Fruit fly (Drosophila melanogaster): ENCODE data around the gene CG31300.

The CG31300 gene

dm6 chr3R:25312583-25312982, 29.2 kb downstream of the CG31300 start:
- TF ChIP-seq dmrt99B (tag; optimal IDR thresholded peaks at IDR 0.05), result no peak
- TF ChIP-seq CG9932 (GFP tag; IDR thresholded peaks at IDR 0.05), result no peak
- no peak for TF ChIP-seq CG30403 (GFP tag; optimal IDR thresholded peaks at IDR 0.05)
- TF ChIP-seq CG14860 (GFP tag; IDR thresholded peaks at IDR 0.05; ENCODE audit: partially characterized antibody), result no peak
- no peak for TF ChIP-seq chif (GFP tag; optimal IDR thresholded peaks at IDR 0.05)
- TF ChIP-seq dysf (GFP tag; IDR thresholded peaks at IDR 0.05), result no peak
- no peak for TF ChIP-seq CG4404 (GFP tag; IDR thresholded peaks at IDR 0.05)
- no peak for TF ChIP-seq zfh2 (GFP tag; optimal IDR thresholded peaks at IDR 0.05)
- TF ChIP-seq cg (GFP tag; optimal IDR thresholded peaks at IDR 0.05), result no peak
- no peak for TF ChIP-seq CG17829 (tag; optimal IDR thresholded peaks at IDR 0.05)
- TF ChIP-seq CG4707 (GFP tag; optimal IDR thresholded peaks at IDR 0.05), result no peak
- no peak for TF ChIP-seq CG12391 (tag; optimal IDR thresholded peaks at IDR 0.05)
- no peak for TF ChIP-seq chn (GFP tag; optimal IDR thresholded peaks at IDR 0.05)
- TF ChIP-seq CG13296 (GFP tag; optimal IDR thresholded peaks at IDR 0.05), result peak; percentile 23
- TF ChIP-seq stwl (tag; optimal IDR thresholded peaks at IDR 0.05), result no peak
- no peak for TF ChIP-seq ase (GFP tag; IDR thresholded peaks at IDR 0.05)
- TF ChIP-seq bcd (GFP tag; optimal IDR thresholded peaks at IDR 0.05), result peak; percentile 3
- peak; percentile 27 for TF ChIP-seq Meics (GFP tag; optimal IDR thresholded peaks at IDR 0.05)
- no peak for TF ChIP-seq CoRest (tag; optimal IDR thresholded peaks at IDR 0.05)
- TF ChIP-seq Dip2 (GFP tag; IDR thresholded peaks at IDR 0.05), result peak; percentile 84
- TF ChIP-seq CG11085 (GFP tag; IDR thresholded peaks at IDR 0.05), result no peak
- peak; percentile 49 for TF ChIP-seq mirr (GFP tag; optimal IDR thresholded peaks at IDR 0.05)
- no peak for TF ChIP-seq vfl (GFP tag; optimal IDR thresholded peaks at IDR 0.05)
- peak; percentile 11 for TF ChIP-seq CG1233 (GFP tag; optimal IDR thresholded peaks at IDR 0.05)
- no peak for TF ChIP-seq nerfin-2 (GFP tag; IDR thresholded peaks at IDR 0.05; ENCODE audit: partially characterized antibody)
- TF ChIP-seq Sox102F (GFP tag; optimal IDR thresholded peaks at IDR 0.05), result no peak
- TF ChIP-seq dimm (GFP tag; IDR thresholded peaks at IDR 0.05), result no peak
- TF ChIP-seq CG10209 (GFP tag; optimal IDR thresholded peaks at IDR 0.05), result no peak
- peak; percentile 70 for TF ChIP-seq Med (GFP tag)
- TF ChIP-seq dati (GFP tag; IDR thresholded peaks at IDR 0.05), result no peak
- TF ChIP-seq Ets97D (GFP tag; optimal IDR thresholded peaks at IDR 0.05), result peak; percentile 22
- no peak for TF ChIP-seq Dbx (GFP tag; IDR thresholded peaks at IDR 0.05)
- peak; percentile 26 for TF ChIP-seq lab (GFP tag; optimal IDR thresholded peaks at IDR 0.05)
- peak; percentile 11 for TF ChIP-seq CG7839 (tag; optimal IDR thresholded peaks at IDR 0.05)
- TF ChIP-seq CG12299 (tag; optimal IDR thresholded peaks at IDR 0.05), result no peak
- peak; percentile 29 for TF ChIP-seq CG15514 (GFP tag; optimal IDR thresholded peaks at IDR 0.05)
- TF ChIP-seq Dad (GFP tag; optimal IDR thresholded peaks at IDR 0.05), result no peak
- no peak for TF ChIP-seq Hr3 (GFP tag; optimal IDR thresholded peaks at IDR 0.05)
- no peak for TF ChIP-seq chinmo (GFP tag; IDR thresholded peaks at IDR 0.05; ENCODE audit: partially characterized antibody)
- no peak for TF ChIP-seq CG8765 (GFP tag; IDR thresholded peaks at IDR 0.05)
- no peak for TF ChIP-seq sr (GFP tag; IDR thresholded peaks at IDR 0.05)
- TF ChIP-seq ranshi (GFP tag; IDR thresholded peaks at IDR 0.05), result no peak
- no peak for TF ChIP-seq Camta (GFP tag; optimal IDR thresholded peaks at IDR 0.05)
- TF ChIP-seq CG9437 (GFP tag; optimal IDR thresholded peaks at IDR 0.05), result peak; percentile 1
- TF ChIP-seq CG6272 (GFP tag; IDR thresholded peaks at IDR 0.05), result no peak
- TF ChIP-seq Dref (GFP tag; IDR thresholded peaks at IDR 0.05), result no peak
- TF ChIP-seq Hr78 (GFP tag; optimal IDR thresholded peaks at IDR 0.05), result no peak
- TF ChIP-seq Fer1 (GFP tag; optimal IDR thresholded peaks at IDR 0.05), result no peak
- no peak for TF ChIP-seq CG11247 (GFP tag; IDR thresholded peaks at IDR 0.05)
- TF ChIP-seq CG3847 (GFP tag; IDR thresholded peaks at IDR 0.05), result no peak
- no peak for TF ChIP-seq cwo (GFP tag; optimal IDR thresholded peaks at IDR 0.05)
